Worm (Caenorhabditis elegans) whole organism, L4 larva: ENCODE results near the gene E02H1.1.
A peak's percentile ranks its signal among the peaks of the same experiment; 100 is the strongest.

ENCODE experiments used
- T26A8.4 ChIP-seq: fragments of 200-800 bp; sonication (Bioruptor generic); IDR thresholded peaks from 2 replicates; pipeline ENCODE4 v1.3.6; 2022; ENCODE audit warnings: missing genetic modification characterization, missing compliant biosample characterization
- Y48G9A.11 ChIP-seq: fragments of 200-800 bp; sonication (Bioruptor generic); IDR thresholded peaks from 2 replicates; pipeline ENCODE4 v1.3.6; 2022; ENCODE audit warnings: missing genetic modification reagents, missing genetic modification characterization, missing compliant biosample characterization
- Y75B8A.6 ChIP-seq: fragments of 200-800 bp; sonication (Bioruptor generic); IDR thresholded peaks from 2 replicates; pipeline ENCODE4 v1.3.6; 2022; ENCODE audit warnings: missing genetic modification reagents, missing genetic modification characterization, missing compliant biosample characterization
- ZK546.5 ChIP-seq, 2 experiments: sonication (generic microtip); optimal IDR thresholded peaks; 2 replicates each; lab custom pipeline; 2017; ENCODE audit warnings: missing biosample characterization in 2 of 2, missing genetic modification characterization in 2 of 2
- aly-2 ChIP-seq: sonication (generic microtip); optimal IDR thresholded peaks from 2 replicates; lab custom pipeline; 2018; ENCODE audit warnings: missing biosample characterization, missing genetic modification characterization
- ceh-28 ChIP-seq: fragments of 150-350 bp; optimal IDR thresholded peaks from 2 replicates; lab custom pipeline; 2014; ENCODE audit warnings: missing biosample characterization, missing genetic modification reagents, missing genetic modification characterization
- ceh-32 ChIP-seq: sonication (generic microtip); optimal IDR thresholded peaks from 2 replicates; lab custom pipeline; 2016; ENCODE audit warnings: mild to moderate bottlenecking, missing genetic modification characterization, missing compliant biosample characterization; ENCODE audit not compliant: poor library complexity
- ceh-44 ChIP-seq: fragments of 200-800 bp; sonication (Bioruptor generic); IDR thresholded peaks from 2 replicates; pipeline ENCODE4 v1.3.6; 2022; ENCODE audit warnings: missing genetic modification reagents, missing genetic modification characterization, missing compliant biosample characterization
- ceh-62 ChIP-seq: sonication (generic microtip); optimal IDR thresholded peaks from 2 replicates; lab custom pipeline; 2017; ENCODE audit warnings: missing biosample characterization, missing genetic modification characterization
- ceh-82 ChIP-seq: sonication (generic microtip); optimal IDR thresholded peaks from 2 replicates; lab custom pipeline; 2017; ENCODE audit warnings: missing biosample characterization, missing genetic modification characterization
- ces-1 ChIP-seq: fragments of 150-350 bp; sonication (generic microtip); optimal IDR thresholded peaks from 4 replicates; lab custom pipeline; 2014; ENCODE audit warnings: missing biosample characterization, missing genetic modification reagents, missing genetic modification characterization
- cey-2 ChIP-seq: sonication (generic microtip); optimal IDR thresholded peaks from 3 replicates; lab custom pipeline; 2017; ENCODE audit warnings: missing genetic modification characterization, mild to moderate bottlenecking, missing compliant biosample characterization, antibody characterized with exemption, borderline replicate concordance; ENCODE audit not compliant: insufficient read depth
- ctbp-1 ChIP-seq: fragments of 200-800 bp; sonication (Bioruptor generic); IDR thresholded peaks from 2 replicates; pipeline ENCODE4 v1.3.6; 2022; ENCODE audit warnings: missing genetic modification reagents, missing genetic modification characterization, missing compliant biosample characterization
- daf-16 ChIP-seq, 3 experiments: sonication (generic microtip); optimal IDR thresholded peaks; 2 replicates each; lab custom pipeline; 2016 to 2017; ENCODE audit warnings: missing genetic modification characterization in 3 of 3, missing genetic modification reagents in 3 of 3, mild to moderate bottlenecking in 2 of 3, missing compliant biosample characterization in 2 of 3, missing biosample characterization in 1 of 3, moderate library complexity in 1 of 3
- daf-19 ChIP-seq: fragments of 200-800 bp; sonication (Bioruptor generic); conservative IDR thresholded peaks from 2 replicates; pipeline ENCODE4 v1.3.6; 2022; ENCODE audit warnings: missing genetic modification characterization, missing compliant biosample characterization
- dmd-6 ChIP-seq: fragments of 200-800 bp; sonication (Bioruptor generic); IDR thresholded peaks from 2 replicates; pipeline ENCODE4 v1.3.6; 2022; ENCODE audit warnings: missing genetic modification reagents, missing genetic modification characterization, missing compliant biosample characterization
- dmd-9 ChIP-seq: fragments of 200-800 bp; sonication (Bioruptor generic); IDR thresholded peaks from 2 replicates; pipeline ENCODE4 v1.3.6; 2022; ENCODE audit warnings: missing genetic modification reagents, missing genetic modification characterization, missing compliant biosample characterization
- dve-1 ChIP-seq: sonication (generic microtip); optimal IDR thresholded peaks from 2 replicates; lab custom pipeline; 2017; ENCODE audit warnings: antibody characterized with exemption, mild to moderate bottlenecking, missing genetic modification characterization, missing compliant biosample characterization; ENCODE audit not compliant: insufficient read depth
- egl-43 ChIP-seq: fragments of 200-800 bp; sonication (Bioruptor generic); IDR thresholded peaks from 2 replicates; pipeline ENCODE4 v1.3.6; 2022; ENCODE audit warnings: missing genetic modification reagents, missing genetic modification characterization, missing compliant biosample characterization
- fos-1 ChIP-seq: fragments of 150-350 bp; optimal IDR thresholded peaks from 2 replicates; lab custom pipeline; 2014; ENCODE audit warnings: missing biosample characterization, missing genetic modification characterization
- hlh-30 ChIP-seq: sonication (generic microtip); optimal IDR thresholded peaks from 2 replicates; lab custom pipeline; 2017; ENCODE audit warnings: antibody characterized with exemption, mild to moderate bottlenecking, missing genetic modification characterization, missing compliant biosample characterization; ENCODE audit not compliant: insufficient read depth
- hmg-1.1 ChIP-seq: fragments of 200-800 bp; sonication (Bioruptor generic); IDR thresholded peaks from 2 replicates; pipeline ENCODE4 v1.3.6; 2022; ENCODE audit warnings: missing genetic modification reagents, missing genetic modification characterization, missing compliant biosample characterization
- lim-7 ChIP-seq: fragments of 200-800 bp; sonication (Bioruptor generic); IDR thresholded peaks from 2 replicates; pipeline ENCODE4 v1.3.6; 2022; ENCODE audit warnings: missing genetic modification characterization, missing compliant biosample characterization
- lsy-2 ChIP-seq, 2 experiments: fragments of 150-350 bp in 1 of 2; sonication (generic microtip) in 1 of 2; optimal IDR thresholded peaks; 2 replicates each; lab custom pipeline; 2014 to 2017; ENCODE audit warnings: missing biosample characterization in 2 of 2, missing genetic modification characterization in 2 of 2
- mdt-29 ChIP-seq: fragments of 200-800 bp; sonication (Bioruptor generic); IDR thresholded peaks from 2 replicates; pipeline ENCODE4 v1.3.6; 2022; ENCODE audit warnings: missing genetic modification reagents, missing genetic modification characterization, missing compliant biosample characterization
- mep-1 ChIP-seq: fragments of 150-350 bp; sonication (generic microtip); optimal IDR thresholded peaks from 3 replicates; lab custom pipeline; 2014; ENCODE audit warnings: missing biosample characterization, missing genetic modification characterization
- mxl-2 ChIP-seq: fragments of 200-800 bp; sonication (Bioruptor generic); conservative IDR thresholded peaks from 2 replicates; pipeline ENCODE4 v1.3.6; 2022; ENCODE audit warnings: missing genetic modification reagents, missing genetic modification characterization, missing compliant biosample characterization
- nhr-10 ChIP-seq: fragments of 150-350 bp; optimal IDR thresholded peaks from 2 replicates; lab custom pipeline; 2014; ENCODE audit warnings: missing biosample characterization, missing genetic modification characterization
- nhr-102 ChIP-seq: sonication (generic microtip); optimal IDR thresholded peaks from 2 replicates; lab custom pipeline; 2016; ENCODE audit warnings: mild to moderate bottlenecking, missing genetic modification characterization, moderate library complexity, missing compliant biosample characterization
- nhr-25 ChIP-seq: sonication (generic microtip); optimal IDR thresholded peaks from 2 replicates; lab custom pipeline; 2017; ENCODE audit warnings: missing genetic modification characterization, mild to moderate bottlenecking, missing compliant biosample characterization, antibody characterized with exemption, moderate library complexity, borderline replicate concordance; ENCODE audit not compliant: insufficient read depth
- nhr-76 ChIP-seq: fragments of 150-350 bp; optimal IDR thresholded peaks from 2 replicates; lab custom pipeline; 2014; ENCODE audit warnings: missing biosample characterization, missing genetic modification characterization
- pqm-1 ChIP-seq: sonication (generic microtip); optimal IDR thresholded peaks from 2 replicates; lab custom pipeline; 2017; ENCODE audit warnings: missing biosample characterization, missing genetic modification characterization
- sdz-12 ChIP-seq: fragments of 200-800 bp; sonication (Bioruptor generic); optimal IDR thresholded peaks from 2 replicates; lab custom pipeline; 2018; ENCODE audit warnings: mild to moderate bottlenecking, missing genetic modification characterization, missing compliant biosample characterization
- set-16 ChIP-seq: fragments of 200-800 bp; sonication (Bioruptor generic); IDR thresholded peaks from 2 replicates; pipeline ENCODE4 v1.3.6; 2022; ENCODE audit warnings: missing genetic modification reagents, missing genetic modification characterization, missing compliant biosample characterization
- skn-1 ChIP-seq: fragments of 150-350 bp; optimal IDR thresholded peaks from 2 replicates; lab custom pipeline; 2014; ENCODE audit warnings: missing biosample characterization, missing genetic modification characterization
- spr-1 ChIP-seq: sonication (generic microtip); optimal IDR thresholded peaks from 2 replicates; lab custom pipeline; 2016; ENCODE audit warnings: mild to moderate bottlenecking, missing genetic modification characterization, missing compliant biosample characterization
- spr-3 ChIP-seq: fragments of 200-800 bp; sonication (Bioruptor generic); optimal IDR thresholded peaks from 2 replicates; lab custom pipeline; 2018; ENCODE audit warnings: mild to moderate bottlenecking, missing genetic modification characterization, missing compliant biosample characterization
- tra-1 ChIP-seq: fragments of 200-800 bp; sonication (Bioruptor generic); IDR thresholded peaks from 2 replicates; pipeline ENCODE4 v1.3.6; 2022; ENCODE audit warnings: missing genetic modification reagents, missing genetic modification characterization, missing compliant biosample characterization
- unc-62 ChIP-seq, 3 experiments: fragments of 150-350 bp in 1 of 3; sonication (generic microtip); optimal IDR thresholded peaks in 2 of 3; peaks in 1 of 3; 1 replicate in 1 of 3; 2 replicates in 2 of 3; lab custom pipeline; 2014 to 2017; ENCODE audit warnings: missing biosample characterization in 3 of 3, missing genetic modification characterization in 3 of 3, missing genetic modification reagents in 3 of 3, missing genotype in 1 of 3
- zag-1 ChIP-seq: fragments of 150-350 bp; optimal IDR thresholded peaks from 2 replicates; lab custom pipeline; 2014; ENCODE audit warnings: missing biosample characterization, missing genetic modification characterization
- zfp-3 ChIP-seq: fragments of 200-800 bp; sonication (Bioruptor generic); conservative IDR thresholded peaks from 2 replicates; pipeline ENCODE4 v1.3.6; 2022; ENCODE audit warnings: missing genetic modification reagents, missing genetic modification characterization, missing compliant biosample characterization
- zip-2 ChIP-seq: fragments of 150-350 bp; optimal IDR thresholded peaks from 2 replicates; lab custom pipeline; 2014; ENCODE audit warnings: missing biosample characterization, missing genetic modification characterization

E02H1.1 gene

DNA sequence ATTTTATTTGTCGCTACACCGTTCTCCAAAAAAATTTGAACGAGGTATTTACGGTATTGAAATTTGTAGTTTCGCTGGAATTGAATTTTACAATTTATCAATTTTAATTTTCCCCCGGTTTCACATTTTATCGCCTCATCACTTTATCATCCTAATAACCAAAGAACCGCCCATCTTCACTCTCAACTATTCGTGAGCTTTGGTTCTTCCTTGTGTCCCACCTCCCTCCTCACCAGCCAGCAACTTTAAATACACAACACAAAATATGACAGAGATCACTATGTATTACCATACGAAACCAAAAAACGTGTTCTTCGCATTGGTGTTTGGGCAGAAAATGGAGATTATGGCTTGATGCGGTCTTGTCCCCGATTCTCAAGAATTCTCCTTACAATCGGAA lies 13.1 kb upstream of the E02H1.1 start (continued):
- no peak for TF ChIP-seq Y75B8A.6
- TF ChIP-seq cey-2, result no peak
- no peak for TF ChIP-seq hmg-1.1 (GFP tag; lab: Robert Waterston, UW)
- no peak for TF ChIP-seq T26A8.4 (GFP tag; lab: Robert Waterston, UW)
- no peak for TF ChIP-seq spr-3 (GFP tag; lab: Kevin White, UChicago)
- no peak for TF ChIP-seq mdt-29 (GFP tag; lab: Robert Waterston, UW)
- TF ChIP-seq ctbp-1 (GFP tag; lab: Robert Waterston, UW), result no peak
- TF ChIP-seq sdz-12 (GFP tag; lab: Kevin White, UChicago), result no peak
- TF ChIP-seq tra-1, result 0 out of 2 replicates have a peak, but pooled peaks have one; percentile 28
- no peak for TF ChIP-seq egl-43 (GFP tag; lab: Robert Waterston, UW)
- TF ChIP-seq unc-62 (GFP tag; optimal IDR thresholded peaks at IDR 0.05 in 1 of 2; lab: Kevin White, UChicago), result peak in 1 of 2 experiments; percentile 69
- no peak for TF ChIP-seq unc-62 (tag; optimal IDR thresholded peaks at IDR 0.05; lab: Kevin White, UChicago)
- TF ChIP-seq ZK546.5 (tag; optimal IDR thresholded peaks at IDR 0.05; lab: Kevin White, UChicago), result no peak
- peak; percentile 72 for TF ChIP-seq dmd-6 (GFP tag; lab: Robert Waterston, UW)
- TF ChIP-seq hlh-30 (tag; lab: Kevin White, UChicago), result peak; percentile 24
- TF ChIP-seq zag-1, result no peak
- TF ChIP-seq ceh-44 (GFP tag; lab: Robert Waterston, UW), result no peak
- TF ChIP-seq dmd-9 (GFP tag; lab: Robert Waterston, UW), result no peak
- TF ChIP-seq ceh-28 (tag; lab: Kevin White, UChicago), result no peak
- TF ChIP-seq daf-19 (GFP tag; lab: Robert Waterston, UW), result no peak
- no peak for TF ChIP-seq lim-7 (GFP tag; lab: Robert Waterston, UW)
- TF ChIP-seq zip-2 (tag; lab: Kevin White, UChicago), result no peak
- no peak for TF ChIP-seq skn-1 (tag; lab: Kevin White, UChicago)
- TF ChIP-seq daf-16 (GFP tag; optimal IDR thresholded peaks at IDR 0.05; lab: Kevin White, UChicago), result no peak
- peak; percentile 61 for TF ChIP-seq daf-16 (tag; optimal IDR thresholded peaks at IDR 0.05; lab: Kevin White, UChicago)
- TF ChIP-seq dve-1, result peak; percentile 73
- TF ChIP-seq mep-1 (tag; lab: Kevin White, UChicago), result peak; percentile 6
- no peak for TF ChIP-seq mxl-2 (GFP tag; lab: Robert Waterston, UW)
- TF ChIP-seq aly-2, result no peak
- no peak for TF ChIP-seq fos-1 (tag; lab: Kevin White, UChicago)
- TF ChIP-seq spr-1 (tag; lab: Kevin White, UChicago), result no peak
- no peak for TF ChIP-seq ces-1 (GFP tag; lab: Kevin White, UChicago)
- TF ChIP-seq ceh-82 (tag; lab: Kevin White, UChicago), result no peak
- no peak for TF ChIP-seq ceh-32 (tag; lab: Kevin White, UChicago)
- TF ChIP-seq ceh-62 (tag; lab: Kevin White, UChicago), result no peak
- TF ChIP-seq nhr-76 (tag; lab: Kevin White, UChicago), result no peak
- TF ChIP-seq set-16 (GFP tag; lab: Robert Waterston, UW), result no peak
- no peak for TF ChIP-seq Y48G9A.11 (GFP tag; lab: Robert Waterston, UW)
- TF ChIP-seq lsy-2 (tag; optimal IDR thresholded peaks at IDR 0.05; lab: Kevin White, UChicago), result no peak
- no peak for TF ChIP-seq pqm-1
- no peak for TF ChIP-seq nhr-10 (tag; lab: Kevin White, UChicago)
- TF ChIP-seq nhr-25 (tag; lab: Kevin White, UChicago), result no peak
- no peak for TF ChIP-seq zfp-3 (GFP tag; lab: Robert Waterston, UW)
- no peak for TF ChIP-seq nhr-102 (tag; lab: Kevin White, UChicago)
